Worm (Caenorhabditis elegans): ENCODE measurements around the gene nhr-68.

Gene nhr-68

ce11 chrV:11529541-11529940, 43.7 kb upstream of the nhr-68 start:
- TF ChIP-seq mep-1 (tag; optimal IDR thresholded peaks at IDR 0.05) = no peak
- TF ChIP-seq nhr-237 (tag; optimal IDR thresholded peaks at IDR 0.05) = peak; percentile 27

DNA sequence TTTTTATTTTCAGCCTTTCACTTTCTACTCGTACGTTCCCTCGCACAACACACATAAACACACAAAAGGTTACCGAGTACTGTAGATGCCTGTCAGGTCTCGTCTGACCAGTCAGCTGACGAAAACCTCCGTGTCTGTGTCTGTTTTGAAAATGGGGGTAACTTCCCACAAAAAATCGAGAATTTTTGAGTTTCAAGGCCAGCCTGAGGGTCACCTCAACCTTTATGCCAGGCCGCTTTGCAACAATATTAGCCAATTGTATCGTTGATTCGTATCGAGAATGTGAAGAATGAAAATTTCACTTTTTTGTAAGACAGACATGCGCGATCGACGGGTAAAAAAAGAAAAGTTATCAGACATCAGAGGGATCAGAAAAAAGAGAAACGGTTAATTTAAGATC, 42.1 kb upstream of the nhr-68 start:
- TF ChIP-seq elt-1 (tag; optimal IDR thresholded peaks at IDR 0.05; ENCODE audit: borderline replicate concordance, insufficient read depth) (no peak), mab-5 (tag; optimal IDR thresholded peaks at IDR 0.05) (no peak), sem-2 (GFP tag; optimal IDR thresholded peaks at IDR 0.05) (no peak), unc-39 (tag; optimal IDR thresholded peaks at IDR 0.05) (no peak), ceh-43 (GFP tag; optimal IDR thresholded peaks at IDR 0.05) (no peak), nhr-2 (tag; optimal IDR thresholded peaks at IDR 0.05) (no peak), zip-8 (tag; optimal IDR thresholded peaks at IDR 0.05) (no peak), M03D4.4 (tag; optimal IDR thresholded peaks at IDR 0.05) (no peak), cnd-1 (tag; optimal IDR thresholded peaks at IDR 0.05) (no peak), drap-1 (GFP tag; optimal IDR thresholded peaks at IDR 0.05) (no peak), blmp-1 (tag; optimal IDR thresholded peaks at IDR 0.05) (no peak), ztf-11 (tag; optimal IDR thresholded peaks at IDR 0.05) (no peak), mls-2 (tag; optimal IDR thresholded peaks at IDR 0.05) (no peak), nhr-28 (tag; optimal IDR thresholded peaks at IDR 0.05) (no peak), sptf-1 (tag; optimal IDR thresholded peaks at IDR 0.05) (no peak), nhr-237 (tag; optimal IDR thresholded peaks at IDR 0.05) (no peak)

ce11 chrV:11531831-11532534, 41.3 kb upstream of the nhr-68 start:
- TF ChIP-seq ztf-11 (tag; optimal IDR thresholded peaks at IDR 0.05) (no peak), snpc-4 (tag; optimal IDR thresholded peaks at IDR 0.05) (no peak), ces-1 (GFP tag; optimal IDR thresholded peaks at IDR 0.05) (no peak), elt-1 (tag; optimal IDR thresholded peaks at IDR 0.05; ENCODE audit: borderline replicate concordance, insufficient read depth) (no peak), lin-13 (tag; optimal IDR thresholded peaks at IDR 0.05) (no peak), nhr-12 (tag; optimal IDR thresholded peaks at IDR 0.05) (no peak), unc-39 (tag; optimal IDR thresholded peaks at IDR 0.05) (no peak), pha-4 (tag; optimal IDR thresholded peaks at IDR 0.05) (no peak), blmp-1 (tag; optimal IDR thresholded peaks at IDR 0.05) (no peak), sptf-1 (tag; optimal IDR thresholded peaks at IDR 0.05) (peak; percentile 20), nhr-2 (tag; optimal IDR thresholded peaks at IDR 0.05) (no peak), M03D4.4 (tag; optimal IDR thresholded peaks at IDR 0.05) (no peak), nhr-237 (tag; optimal IDR thresholded peaks at IDR 0.05) (peak; percentile 16), nhr-76 (tag; optimal IDR thresholded peaks at IDR 0.05) (no peak), lin-32 (GFP tag; optimal IDR thresholded peaks at IDR 0.05) (no peak), drap-1 (GFP tag; optimal IDR thresholded peaks at IDR 0.05) (no peak), elt-3 (tag; optimal IDR thresholded peaks at IDR 0.05) (no peak), tbx-8 (GFP tag; optimal IDR thresholded peaks at IDR 0.05) (no peak), nhr-28 (tag; optimal IDR thresholded peaks at IDR 0.05) (no peak), unc-120 (tag; optimal IDR thresholded peaks at IDR 0.05; ENCODE audit: poor library complexity, severe bottlenecking) (peak; percentile 79), zip-8 (tag; optimal IDR thresholded peaks at IDR 0.05) (no peak), mab-5 (tag; optimal IDR thresholded peaks at IDR 0.05) (no peak), unc-62 (GFP tag; optimal IDR thresholded peaks at IDR 0.05) (peak; percentile 58), lsy-2 (tag; optimal IDR thresholded peaks at IDR 0.05) (no peak), mls-2 (tag; optimal IDR thresholded peaks at IDR 0.05) (no peak), mep-1 (tag; optimal IDR thresholded peaks at IDR 0.05) (no peak), flh-1 (GFP tag; optimal IDR thresholded peaks at IDR 0.05) (no peak), ceh-39 (tag; optimal IDR thresholded peaks at IDR 0.05) (no peak), bed-3 (GFP tag; optimal IDR thresholded peaks at IDR 0.05) (no peak), sem-2 (GFP tag; optimal IDR thresholded peaks at IDR 0.05) (no peak), ham-2 (GFP tag; optimal IDR thresholded peaks at IDR 0.05) (no peak), hlh-1 (tag; optimal IDR thresholded peaks at IDR 0.05) (peak; percentile 96), cnd-1 (tag; optimal IDR thresholded peaks at IDR 0.05) (no peak), ceh-83 (GFP tag; optimal IDR thresholded peaks at IDR 0.05) (peak; percentile 10), ceh-43 (GFP tag; optimal IDR thresholded peaks at IDR 0.05) (no peak)

DNA sequence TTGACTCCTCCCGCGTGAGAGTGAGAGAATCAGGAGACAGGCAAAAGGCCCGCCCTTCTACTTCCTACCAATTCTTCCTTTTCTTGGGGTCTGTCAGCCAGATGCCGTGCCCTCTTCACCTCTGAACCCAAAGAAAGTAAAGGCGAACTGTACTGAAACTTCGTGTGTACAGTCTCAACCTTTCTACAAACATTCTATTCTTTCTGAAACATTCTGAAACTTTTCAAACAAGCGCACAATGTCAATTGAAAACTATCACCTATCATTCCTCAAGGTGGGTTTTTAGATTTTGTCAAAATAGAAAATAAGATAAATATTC, 40.7 kb upstream of the nhr-68 start:
- no peak for TF ChIP-seq mls-2 (tag; optimal IDR thresholded peaks at IDR 0.05)
- TF ChIP-seq nhr-237 (tag; optimal IDR thresholded peaks at IDR 0.05) = no peak
- no peak for TF ChIP-seq ham-2 (GFP tag; optimal IDR thresholded peaks at IDR 0.05)
- no peak for TF ChIP-seq flh-1 (GFP tag; optimal IDR thresholded peaks at IDR 0.05)
- TF ChIP-seq blmp-1 (tag; optimal IDR thresholded peaks at IDR 0.05) = no peak
- TF ChIP-seq unc-39 (tag; optimal IDR thresholded peaks at IDR 0.05) = no peak
- no peak for TF ChIP-seq M03D4.4 (tag; optimal IDR thresholded peaks at IDR 0.05)
- TF ChIP-seq lin-13 (tag; optimal IDR thresholded peaks at IDR 0.05) = no peak

Data from whole organism, mixed stage, embryonic.